Fruit fly (Drosophila melanogaster): ENCODE data around the gene CG15186.

- TF ChIP-seq fd59A (GFP tag; optimal IDR thresholded peaks at IDR 0.05) (no peak), OdsH (GFP tag; optimal IDR thresholded peaks at IDR 0.05) (no peak), CG6808 (GFP tag; optimal IDR thresholded peaks at IDR 0.05) (no peak), CG6276 (GFP tag; optimal IDR thresholded peaks at IDR 0.05) (no peak), vri (GFP tag; optimal IDR thresholded peaks at IDR 0.05) (no peak), spab (GFP tag; optimal IDR thresholded peaks at IDR 0.05) (no peak), CG11294 (GFP tag; IDR thresholded peaks at IDR 0.05) (no peak), cyc (GFP tag; optimal IDR thresholded peaks at IDR 0.05) (no peak), Gug (GFP tag; IDR thresholded peaks at IDR 0.05) (no peak), Hr38 (GFP tag; optimal IDR thresholded peaks at IDR 0.05) (no peak), fd85E (GFP tag; optimal IDR thresholded peaks at IDR 0.05) (no peak), CG16779 (tag; optimal IDR thresholded peaks at IDR 0.05) (no peak), Eip78C (GFP tag) (no peak), CG8632 (GFP tag; optimal IDR thresholded peaks at IDR 0.05) (no peak)
Observed at dm6 chr3R:6435761-6436318, 42.3 kb upstream of the CG15186 start.

All from whole organism, prepupa.